Worm (Caenorhabditis elegans): Measurements from ENCODE around the gene C31H2.3.

- TF ChIP-seq nhr-47 (tag; optimal IDR thresholded peaks at IDR 0.05) (no peak), unc-62 (GFP tag; optimal IDR thresholded peaks at IDR 0.05) (no peak), snpc-4 (tag; optimal IDR thresholded peaks at IDR 0.05) (no peak), nhr-11 (tag; optimal IDR thresholded peaks at IDR 0.05) (no peak), mdl-1 (tag; optimal IDR thresholded peaks at IDR 0.05) (no peak), lin-15B (tag; optimal IDR thresholded peaks at IDR 0.05) (no peak), ceh-82 (tag; optimal IDR thresholded peaks at IDR 0.05) (no peak), unc-130 (tag; optimal IDR thresholded peaks at IDR 0.05) (no peak)
Measured at ce11 chrX:5115511-5115910, 38.7 kb downstream of the C31H2.3 start.
